Worm (Caenorhabditis elegans): ENCODE measurements around the gene rsp-4.

- TF ChIP-seq dao-5 (tag; optimal IDR thresholded peaks at IDR 0.05) (no peak), him-1 (tag; optimal IDR thresholded peaks at IDR 0.05) (no peak), W03F9.2 (tag; optimal IDR thresholded peaks at IDR 0.05) (no peak)
Measured at ce11 chrII:5433069-5433468, 44.4 kb upstream of the rsp-4 start, which contains the start of gene srx-114.
